Worm (Caenorhabditis elegans) whole organism, late embryonic: ENCODE measurements around the gene kin-24.

Source experiments
- C38D4.7 ChIP-seq: fragments of 200-800 bp; sonication (Bioruptor generic); optimal IDR thresholded peaks from 2 replicates; lab custom pipeline; 2018; ENCODE audit warnings: mild to moderate bottlenecking, missing genetic modification characterization, moderate library complexity, missing compliant biosample characterization
- F13H6.1 ChIP-seq: sonication (generic microtip); optimal IDR thresholded peaks from 2 replicates; lab custom pipeline; 2016; ENCODE audit warnings: missing genetic modification characterization, missing compliant biosample characterization
- T23F11.4 ChIP-seq: fragments of 200-800 bp; sonication (Bioruptor generic); optimal IDR thresholded peaks from 2 replicates; lab custom pipeline; 2018; ENCODE audit warnings: mild to moderate bottlenecking, missing genetic modification characterization, missing compliant biosample characterization
- ama-1 ChIP-seq: fragments of 150-350 bp; optimal IDR thresholded peaks from 2 replicates; lab custom pipeline; 2014
- ceh-18 ChIP-seq: sonication (generic microtip); optimal IDR thresholded peaks from 2 replicates; lab custom pipeline; 2016; ENCODE audit warnings: missing genetic modification characterization, missing compliant biosample characterization
- ceh-19 ChIP-seq: fragments of 200-800 bp; sonication (Bioruptor generic); optimal IDR thresholded peaks from 2 replicates; lab custom pipeline; 2018; ENCODE audit warnings: mild to moderate bottlenecking, missing genetic modification characterization, missing compliant biosample characterization
- ceh-2 ChIP-seq: sonication (generic microtip); optimal IDR thresholded peaks from 2 replicates; lab custom pipeline; 2016; ENCODE audit warnings: missing genotype, missing genetic modification characterization, missing compliant biosample characterization
- ceh-22 ChIP-seq: sonication (generic microtip); optimal IDR thresholded peaks from 2 replicates; lab custom pipeline; 2017; ENCODE audit warnings: missing biosample characterization, missing genetic modification characterization
- ceh-24 ChIP-seq: sonication (generic microtip); optimal IDR thresholded peaks from 2 replicates; lab custom pipeline; 2016; ENCODE audit warnings: mild to moderate bottlenecking, missing genetic modification characterization, missing compliant biosample characterization
- ceh-48 ChIP-seq: sonication (generic microtip); optimal IDR thresholded peaks from 2 replicates; lab custom pipeline; 2016; ENCODE audit warnings: missing genetic modification characterization, inconsistent platforms, missing compliant biosample characterization
- che-1 ChIP-seq: sonication (generic microtip); optimal IDR thresholded peaks from 2 replicates; lab custom pipeline; 2016; ENCODE audit warnings: mild to moderate bottlenecking, missing genetic modification characterization, missing compliant biosample characterization
- elt-2 ChIP-seq: sonication (generic microtip); optimal IDR thresholded peaks from 2 replicates; lab custom pipeline; 2016; ENCODE audit warnings: missing genetic modification reagents, missing genetic modification characterization, missing compliant biosample characterization
- elt-4 ChIP-seq: sonication (generic microtip); optimal IDR thresholded peaks from 2 replicates; lab custom pipeline; 2016; ENCODE audit warnings: missing genetic modification characterization, missing compliant biosample characterization
- eyg-1 ChIP-seq: sonication (generic microtip); optimal IDR thresholded peaks from 2 replicates; lab custom pipeline; 2016; ENCODE audit warnings: missing genotype, missing genetic modification characterization, missing compliant biosample characterization
- hlh-13 ChIP-seq: fragments of 200-800 bp; sonication (Bioruptor generic); optimal IDR thresholded peaks from 2 replicates; lab custom pipeline; 2018; ENCODE audit warnings: mild to moderate bottlenecking, missing genetic modification characterization, missing compliant biosample characterization
- lim-6 ChIP-seq: sonication (generic microtip); optimal IDR thresholded peaks from 2 replicates; lab custom pipeline; 2016; ENCODE audit warnings: missing genetic modification characterization, missing compliant biosample characterization
- mec-3 ChIP-seq: sonication (generic microtip); optimal IDR thresholded peaks from 2 replicates; lab custom pipeline; 2016; ENCODE audit warnings: borderline replicate concordance, missing genetic modification characterization, missing compliant biosample characterization
- nfya-1 ChIP-seq: sonication (generic microtip); optimal IDR thresholded peaks from 2 replicates; lab custom pipeline; 2017; ENCODE audit warnings: missing genetic modification characterization, mild to moderate bottlenecking, missing compliant biosample characterization, antibody characterized with exemption, moderate library complexity
- npax-4 ChIP-seq: sonication (generic microtip); optimal IDR thresholded peaks from 2 replicates; lab custom pipeline; 2016; ENCODE audit warnings: missing genetic modification characterization, missing compliant biosample characterization
- odd-2 ChIP-seq: sonication (generic microtip); optimal IDR thresholded peaks from 2 replicates; lab custom pipeline; 2017; ENCODE audit warnings: antibody characterized with exemption, mild to moderate bottlenecking, missing genetic modification characterization, missing compliant biosample characterization
- pat-9 ChIP-seq: fragments of 200-800 bp; sonication (Bioruptor generic); optimal IDR thresholded peaks from 2 replicates; lab custom pipeline; 2018; ENCODE audit warnings: mild to moderate bottlenecking, missing genetic modification characterization, moderate library complexity, missing compliant biosample characterization
- pax-1 ChIP-seq: fragments of 150-350 bp; optimal IDR thresholded peaks from 2 replicates; lab custom pipeline; 2014; ENCODE audit warnings: missing biosample characterization, missing genetic modification characterization
- pha-2 ChIP-seq: sonication (generic microtip); optimal IDR thresholded peaks from 2 replicates; lab custom pipeline; 2017; ENCODE audit warnings: mild to moderate bottlenecking, missing genetic modification characterization, missing compliant biosample characterization
- rnt-1 ChIP-seq: sonication (generic microtip); optimal IDR thresholded peaks from 2 replicates; lab custom pipeline; 2016; ENCODE audit warnings: missing genetic modification characterization, missing compliant biosample characterization
- sdc-2 ChIP-seq: sonication (generic microtip); optimal IDR thresholded peaks from 2 replicates; lab custom pipeline; 2016; ENCODE audit warnings: missing genotype, missing genetic modification characterization, missing compliant biosample characterization
- sox-2 ChIP-seq: fragments of 200-800 bp; sonication (Bioruptor generic); IDR thresholded peaks from 2 replicates; pipeline ENCODE4 v1.3.6; 2022; ENCODE audit warnings: missing genetic modification reagents, missing genetic modification characterization, missing compliant biosample characterization
- ttx-3 ChIP-seq: sonication (generic microtip); optimal IDR thresholded peaks from 2 replicates; lab custom pipeline; 2016; ENCODE audit warnings: missing genetic modification reagents, missing genetic modification characterization, missing compliant biosample characterization
- unc-42 ChIP-seq: sonication (generic microtip); optimal IDR thresholded peaks from 2 replicates; lab custom pipeline; 2016; ENCODE audit warnings: missing genotype, missing genetic modification characterization, missing compliant biosample characterization
- unc-55 ChIP-seq: sonication (generic microtip); optimal IDR thresholded peaks from 2 replicates; lab custom pipeline; 2017; ENCODE audit warnings: missing biosample characterization, missing genetic modification reagents, missing genetic modification characterization
- unc-86 ChIP-seq: sonication (generic microtip); optimal IDR thresholded peaks from 2 replicates; lab custom pipeline; 2016; ENCODE audit warnings: missing genetic modification characterization, missing compliant biosample characterization
- zip-5 ChIP-seq: sonication (generic microtip); optimal IDR thresholded peaks from 2 replicates; lab custom pipeline; 2016; ENCODE audit warnings: missing genetic modification characterization, missing compliant biosample characterization

Gene kin-24

DNA sequence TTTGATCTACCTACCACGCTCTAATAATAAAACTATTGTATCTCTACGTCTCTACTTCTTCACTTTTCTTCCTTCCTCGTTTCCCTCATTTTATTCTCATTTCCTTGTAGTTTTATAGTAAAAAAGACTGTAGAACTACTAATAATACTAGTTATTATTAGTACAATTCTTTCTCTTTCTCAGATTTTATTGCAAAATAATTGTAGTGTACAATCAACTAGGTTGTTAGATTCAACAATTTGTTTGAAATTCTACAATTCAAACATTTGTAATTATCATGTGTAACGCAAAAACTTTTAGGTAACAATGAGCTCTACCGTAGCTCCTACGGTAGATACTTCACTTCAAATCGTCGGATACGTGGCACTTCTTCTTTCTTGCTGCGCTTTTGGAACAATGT is 14.8 kb upstream of the kin-24 start, which contains the start of gene K07F5.12:
Gene K07F5.12 (plus strand): TSS at position 301 of the 400 bp plus-strand sequence.
- no peak for TF ChIP-seq pat-9

ce11 chrIV:9854952-9855351 is 14.1 kb upstream of the kin-24 start:
- TF ChIP-seq ceh-24 (no peak), elt-2 (tag; lab: Kevin White, UChicago) (peak; percentile 51)

ce11 chrIV:9852818-9853466 is 12.1 kb upstream of the kin-24 start:
- TF ChIP-seq pax-1 = no peak
- peak; percentile 9 for TF ChIP-seq sdc-2 (tag; lab: Kevin White, UChicago)
- TF ChIP-seq che-1 = no peak
- TF ChIP-seq unc-86 (tag; lab: Kevin White, UChicago) = no peak
- no peak for TF ChIP-seq unc-55 (GFP tag; lab: Kevin White, UChicago)
- no peak for TF ChIP-seq ceh-18 (tag; lab: Kevin White, UChicago)

- TF ChIP-seq rnt-1 (tag; lab: Kevin White, UChicago) (no peak), zip-5 (tag; lab: Kevin White, UChicago) (no peak), ceh-48 (tag; lab: Kevin White, UChicago) (no peak), ceh-2 (tag; lab: Kevin White, UChicago) (no peak), nfya-1 (no peak), pax-1 (no peak)
Measured at ce11 chrIV:9852250-9852649, 11.4 kb upstream of the kin-24 start, which contains the start of gene ssq-1. Gene ssq-1 (plus strand): TSS chrIV:9852550.

ce11 chrIV:9850931-9851330 is 10.0 kb upstream of the kin-24 start, which contains the start of gene ssp-10:
Gene ssp-10 (minus strand): TSS chrIV:9851031.
- TF ChIP-seq ceh-22 (tag; lab: Kevin White, UChicago) (no peak), pat-9 (no peak), elt-4 (tag; lab: Kevin White, UChicago) (no peak), T23F11.4 (GFP tag; lab: Kevin White, UChicago) (no peak), ceh-18 (tag; lab: Kevin White, UChicago) (no peak), unc-86 (tag; lab: Kevin White, UChicago) (no peak), pha-2 (tag; lab: Kevin White, UChicago) (no peak), sdc-2 (tag; lab: Kevin White, UChicago) (no peak), ceh-19 (GFP tag; lab: Kevin White, UChicago) (no peak), mec-3 (no peak), npax-4 (tag; lab: Kevin White, UChicago) (no peak), unc-55 (GFP tag; lab: Kevin White, UChicago) (no peak), rnt-1 (tag; lab: Kevin White, UChicago) (no peak), eyg-1 (tag; lab: Kevin White, UChicago) (no peak), C38D4.7 (GFP tag; lab: Kevin White, UChicago) (no peak), lim-6 (tag; lab: Kevin White, UChicago) (no peak), sox-2 (GFP tag; lab: Robert Waterston, UW) (no peak), unc-42 (tag; lab: Kevin White, UChicago) (no peak)

DNA sequence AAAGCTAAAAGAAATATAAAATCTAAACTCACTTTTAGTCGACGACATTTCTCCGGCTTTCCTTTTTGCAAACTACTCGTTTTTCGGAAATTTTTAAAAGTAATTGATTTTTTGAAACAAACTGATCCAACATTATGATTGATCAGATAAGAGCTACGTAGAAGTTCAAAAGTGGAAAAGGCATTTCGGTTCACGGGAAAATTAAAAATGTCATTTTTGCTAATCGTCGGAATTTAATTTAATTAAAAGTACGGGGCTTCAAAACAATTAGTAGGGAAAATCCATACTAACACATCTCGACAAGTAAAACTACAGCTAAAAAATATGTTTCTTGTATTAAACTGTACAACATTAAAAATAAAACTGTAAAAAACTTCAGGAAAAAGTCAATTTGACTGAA is 8.7 kb upstream of the kin-24 start, which contains the start of gene K07F5.8:
Gene K07F5.8 (minus strand): TSS at position 101 of the 400 bp plus-strand sequence.
- TF ChIP-seq F13H6.1 = no peak
- no peak for TF ChIP-seq che-1
- no peak for TF ChIP-seq ceh-48 (tag; lab: Kevin White, UChicago)
- no peak for TF ChIP-seq rnt-1 (tag; lab: Kevin White, UChicago)
- no peak for TF ChIP-seq ama-1 (lab: Kevin White, UChicago)
- no peak for TF ChIP-seq odd-2 (tag; lab: Kevin White, UChicago)
- TF ChIP-seq ceh-2 (tag; lab: Kevin White, UChicago) = no peak
- no peak for TF ChIP-seq ceh-22 (tag; lab: Kevin White, UChicago)
- TF ChIP-seq ceh-19 (GFP tag; lab: Kevin White, UChicago) = no peak
- no peak for TF ChIP-seq hlh-13 (GFP tag; lab: Kevin White, UChicago)
- TF ChIP-seq ttx-3 (tag; lab: Kevin White, UChicago) = no peak
